Worm (Caenorhabditis elegans): ENCODE data around the gene sre-44.

sre-44 gene

DNA sequence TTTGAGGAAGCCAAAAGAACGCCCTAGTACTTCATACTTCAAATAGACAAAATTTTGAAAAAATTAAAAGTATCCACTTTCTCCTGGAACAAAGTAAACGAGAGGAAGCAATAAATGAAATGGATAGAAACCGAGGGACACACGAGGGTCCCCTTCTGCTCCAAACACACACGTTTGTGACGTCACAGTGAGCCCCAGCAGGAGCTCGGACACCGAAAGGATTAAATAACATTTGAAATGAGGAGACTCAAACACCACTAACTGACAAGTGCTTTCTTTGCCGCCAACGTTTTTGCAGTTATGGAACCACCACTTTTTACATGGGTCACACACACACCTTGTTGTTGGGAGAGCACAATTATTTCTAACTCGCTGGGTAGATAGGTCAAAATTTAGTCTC is 45.9 kb upstream of the sre-44 start:
- TF ChIP-seq zip-4 (GFP tag; optimal IDR thresholded peaks at IDR 0.05), result no peak
- TF ChIP-seq lin-15B (tag; optimal IDR thresholded peaks at IDR 0.05), result no peak
- no peak for TF ChIP-seq pax-3 (tag; optimal IDR thresholded peaks at IDR 0.05)
- no peak for TF ChIP-seq sup-37 (GFP tag; optimal IDR thresholded peaks at IDR 0.05)
- peak; percentile 31 for TF ChIP-seq unc-130 (tag; optimal IDR thresholded peaks at IDR 0.05)
- TF ChIP-seq lin-35 (GFP tag; optimal IDR thresholded peaks at IDR 0.05), result peak in 1 of 2 experiments; percentile 9
- TF ChIP-seq sox-4 (tag; optimal IDR thresholded peaks at IDR 0.05), result no peak
- no peak for TF ChIP-seq vab-15 (tag; optimal IDR thresholded peaks at IDR 0.05)
- no peak for TF ChIP-seq ceh-82 (tag; optimal IDR thresholded peaks at IDR 0.05)
- TF ChIP-seq lin-14 (GFP tag; optimal IDR thresholded peaks at IDR 0.05), result peak; percentile 73
- TF ChIP-seq nhr-77 (tag; optimal IDR thresholded peaks at IDR 0.05), result no peak
- peak; percentile 0 for TF ChIP-seq ztf-4 (tag; optimal IDR thresholded peaks at IDR 0.05)
- peak; percentile 6 for TF ChIP-seq nhr-47 (tag; optimal IDR thresholded peaks at IDR 0.05)
- peak; percentile 18 to 46 for TF ChIP-seq lsy-2 (tag; optimal IDR thresholded peaks at IDR 0.05)
- no peak for TF ChIP-seq nhr-84 (tag; optimal IDR thresholded peaks at IDR 0.05)
- no peak for TF ChIP-seq blmp-1 (tag; optimal IDR thresholded peaks at IDR 0.05)
- TF ChIP-seq elt-2 (tag; optimal IDR thresholded peaks at IDR 0.05), result no peak
- peak; percentile 69 for TF ChIP-seq rnt-1 (tag; optimal IDR thresholded peaks at IDR 0.05)
- TF ChIP-seq hlh-4 (tag; optimal IDR thresholded peaks at IDR 0.05), result no peak
- no peak for TF ChIP-seq zag-1 (tag; optimal IDR thresholded peaks at IDR 0.05)
- no peak for TF ChIP-seq nhr-76 (tag; optimal IDR thresholded peaks at IDR 0.05)
- TF ChIP-seq F16B12.6 (tag; optimal IDR thresholded peaks at IDR 0.05), result no peak
- peak; percentile 4 for TF ChIP-seq nhr-20 (tag; optimal IDR thresholded peaks at IDR 0.05)
- TF ChIP-seq C34B4.2 (tag; optimal IDR thresholded peaks at IDR 0.05), result no peak
- no peak for TF ChIP-seq mef-2 (tag; optimal IDR thresholded peaks at IDR 0.05)
- no peak for TF ChIP-seq nhr-11 (tag; optimal IDR thresholded peaks at IDR 0.05)
- TF ChIP-seq hlh-17 (GFP tag; optimal IDR thresholded peaks at IDR 0.05; ENCODE audit: borderline replicate concordance), result no peak
- TF ChIP-seq fkh-4 (tag; optimal IDR thresholded peaks at IDR 0.05; ENCODE audit: borderline replicate concordance), result no peak
- no peak for TF ChIP-seq pqm-1 (tag; optimal IDR thresholded peaks at IDR 0.05)
- peak; percentile 50 for TF ChIP-seq snu-23 (GFP tag; optimal IDR thresholded peaks at IDR 0.05)
- no peak for TF ChIP-seq ceh-63 (GFP tag; optimal IDR thresholded peaks at IDR 0.05)
- no peak for TF ChIP-seq egl-13 (tag; optimal IDR thresholded peaks at IDR 0.05)
- no peak for TF ChIP-seq lin-13 (GFP tag; optimal IDR thresholded peaks at IDR 0.05)
- no peak for TF ChIP-seq tbx-2 (tag; optimal IDR thresholded peaks at IDR 0.05)
- no peak for TF ChIP-seq grh-1 (GFP tag; IDR thresholded peaks at IDR 0.05)
- no peak for TF ChIP-seq jun-1 (tag; optimal IDR thresholded peaks at IDR 0.05)
- no peak for TF ChIP-seq aha-1 (tag; optimal IDR thresholded peaks at IDR 0.05)
- no peak for TF ChIP-seq xbp-1 (tag; optimal IDR thresholded peaks at IDR 0.05)
- no peak for TF ChIP-seq pag-3 (tag; optimal IDR thresholded peaks at IDR 0.05; ENCODE audit: borderline replicate concordance, insufficient read depth)
- peak in 1 of 3 experiments; percentile 21 for TF ChIP-seq dpl-1 (GFP tag; optimal IDR thresholded peaks at IDR 0.05)
- TF ChIP-seq nhr-71 (tag; optimal IDR thresholded peaks at IDR 0.05), result peak; percentile 57
- TF ChIP-seq aly-2 (tag; optimal IDR thresholded peaks at IDR 0.05), result no peak
- TF ChIP-seq dsc-1 (tag; optimal IDR thresholded peaks at IDR 0.05), result peak; percentile 26
- TF ChIP-seq efl-1 (optimal IDR thresholded peaks at IDR 0.05), result peak in 1 of 2 experiments; percentile 17
- TF ChIP-seq efl-1 (GFP tag; optimal IDR thresholded peaks at IDR 0.05 in 1 of 2), result peak in 1 of 2 experiments; percentile 28
- no peak for TF ChIP-seq efl-3 (GFP tag; optimal IDR thresholded peaks at IDR 0.05)
- TF ChIP-seq mdl-1 (tag; optimal IDR thresholded peaks at IDR 0.05), result no peak
- TF ChIP-seq elt-3 (tag; optimal IDR thresholded peaks at IDR 0.05), result no peak
